Worm (Caenorhabditis elegans) whole organism, L2 larva: ENCODE data around the gene hira-1.
A peak's percentile ranks its signal among the peaks of the same experiment; 100 is the strongest.
"Not testable (repeated sequence)": the region's sequence is repeated elsewhere in the genome, so short reads cannot be mapped to it uniquely, and the experiment has no call there.

Experiments used
- C34F6.9 ChIP-seq: fragments of 150-350 bp; optimal IDR thresholded peaks from 2 replicates; lab custom pipeline; 2014; ENCODE audit warnings: missing biosample characterization, missing genetic modification characterization
- F13H6.1 ChIP-seq: sonication (generic microtip); optimal IDR thresholded peaks from 2 replicates; lab custom pipeline; 2016; ENCODE audit warnings: missing genetic modification characterization, missing compliant biosample characterization
- Y55F3AM.14 ChIP-seq: fragments of 200-800 bp; sonication (Bioruptor generic); optimal IDR thresholded peaks from 2 replicates; lab custom pipeline; 2018; ENCODE audit warnings: mild to moderate bottlenecking, missing genetic modification characterization, missing compliant biosample characterization
- alr-1 ChIP-seq: fragments of 150-350 bp; optimal IDR thresholded peaks from 2 replicates; lab custom pipeline; 2014; ENCODE audit warnings: missing biosample characterization, missing genetic modification characterization
- aly-2 ChIP-seq: fragments of 150-350 bp; optimal IDR thresholded peaks from 2 replicates; lab custom pipeline; 2014; ENCODE audit warnings: missing biosample characterization, missing genetic modification characterization
- ama-1 ChIP-seq: fragments of 150-350 bp; optimal IDR thresholded peaks from 2 replicates; lab custom pipeline; 2018; ENCODE audit warnings: inconsistent platforms
- blmp-1 ChIP-seq: sonication (generic microtip); optimal IDR thresholded peaks from 2 replicates; lab custom pipeline; 2017; ENCODE audit warnings: missing genetic modification characterization, mild to moderate bottlenecking, missing compliant biosample characterization, antibody characterized with exemption, moderate library complexity; ENCODE audit not compliant: insufficient read depth
- ceh-16 ChIP-seq: fragments of 150-350 bp; optimal IDR thresholded peaks from 2 replicates; lab custom pipeline; 2014; ENCODE audit warnings: missing biosample characterization, missing genetic modification characterization
- ceh-82 ChIP-seq: fragments of 150-350 bp; optimal IDR thresholded peaks from 2 replicates; lab custom pipeline; 2014; ENCODE audit warnings: missing biosample characterization, missing genetic modification characterization
- crh-2 ChIP-seq: sonication (generic microtip); optimal IDR thresholded peaks from 2 replicates; lab custom pipeline; 2017; ENCODE audit warnings: missing biosample characterization, missing genetic modification characterization
- dmd-4 ChIP-seq: sonication (generic microtip); optimal IDR thresholded peaks from 2 replicates; lab custom pipeline; 2017; ENCODE audit warnings: missing biosample characterization, missing genetic modification characterization
- egl-27 ChIP-seq: sonication (generic microtip); optimal IDR thresholded peaks from 3 replicates; lab custom pipeline; 2017; ENCODE audit warnings: missing biosample characterization, missing genetic modification reagents, missing genetic modification characterization
- elt-1 ChIP-seq: fragments of 150-350 bp; optimal IDR thresholded peaks from 2 replicates; lab custom pipeline; 2014; ENCODE audit warnings: missing biosample characterization, missing genetic modification characterization
- elt-3 ChIP-seq: sonication (generic microtip); optimal IDR thresholded peaks from 2 replicates; lab custom pipeline; 2017; ENCODE audit warnings: missing biosample characterization, missing genetic modification characterization
- fos-1 ChIP-seq: fragments of 150-350 bp; optimal IDR thresholded peaks from 2 replicates; lab custom pipeline; 2014; ENCODE audit warnings: missing biosample characterization, missing genetic modification characterization
- gmeb-1 ChIP-seq: fragments of 150-350 bp; optimal IDR thresholded peaks from 2 replicates; lab custom pipeline; 2014; ENCODE audit warnings: missing biosample characterization, missing genetic modification characterization
- lin-13 ChIP-seq: fragments of 150-350 bp; optimal IDR thresholded peaks from 2 replicates; lab custom pipeline; 2014; ENCODE audit warnings: missing biosample characterization, missing genetic modification reagents, missing genetic modification characterization
- lin-39 ChIP-seq: fragments of 150-350 bp; optimal IDR thresholded peaks from 2 replicates; lab custom pipeline; 2014; ENCODE audit warnings: missing biosample characterization, missing genetic modification reagents, missing genetic modification characterization
- lsy-2 ChIP-seq, 2 experiments: fragments of 150-350 bp in 1 of 2; sonication (generic microtip) in 1 of 2; optimal IDR thresholded peaks; 2 replicates each; lab custom pipeline; 2014 to 2017; ENCODE audit warnings: missing biosample characterization in 2 of 2, missing genetic modification characterization in 2 of 2
- nhr-129 ChIP-seq: fragments of 150-350 bp; optimal IDR thresholded peaks from 2 replicates; lab custom pipeline; 2014; ENCODE audit warnings: missing biosample characterization, missing genetic modification characterization
- nhr-21 ChIP-seq: fragments of 150-350 bp; optimal IDR thresholded peaks from 2 replicates; lab custom pipeline; 2014; ENCODE audit warnings: missing biosample characterization, missing genetic modification characterization
- nhr-23 ChIP-seq: fragments of 150-350 bp; optimal IDR thresholded peaks from 2 replicates; lab custom pipeline; 2014; ENCODE audit warnings: missing biosample characterization, missing genetic modification reagents, missing genetic modification characterization
- nhr-237 ChIP-seq: fragments of 150-350 bp; optimal IDR thresholded peaks from 2 replicates; lab custom pipeline; 2014; ENCODE audit warnings: missing biosample characterization, missing genetic modification characterization
- nhr-6 ChIP-seq: fragments of 150-350 bp; optimal IDR thresholded peaks from 2 replicates; lab custom pipeline; 2014; ENCODE audit warnings: missing biosample characterization, missing genetic modification characterization
- peb-1 ChIP-seq: fragments of 150-350 bp; optimal IDR thresholded peaks from 2 replicates; lab custom pipeline; 2014; ENCODE audit warnings: missing biosample characterization, missing genetic modification characterization
- sma-9 ChIP-seq, 2 experiments: fragments of 150-350 bp in 1 of 2; sonication (generic microtip) in 1 of 2; optimal IDR thresholded peaks; 2 replicates each; lab custom pipeline; 2014 to 2016; ENCODE audit warnings: missing genetic modification characterization in 2 of 2, mild to moderate bottlenecking in 1 of 2, missing biosample characterization in 1 of 2, missing compliant biosample characterization in 1 of 2, missing genetic modification reagents in 1 of 2, moderate library complexity in 1 of 2
- unc-39 ChIP-seq: fragments of 150-350 bp; optimal IDR thresholded peaks from 2 replicates; lab custom pipeline; 2014; ENCODE audit warnings: missing biosample characterization, missing genetic modification characterization
- unc-55 ChIP-seq: fragments of 150-350 bp; sonication (generic microtip); optimal IDR thresholded peaks from 3 replicates; lab custom pipeline; 2014; ENCODE audit warnings: missing biosample characterization, missing genetic modification reagents, missing genetic modification characterization
- unc-62 ChIP-seq: fragments of 150-350 bp; optimal IDR thresholded peaks from 2 replicates; lab custom pipeline; 2014; ENCODE audit warnings: missing biosample characterization, missing genetic modification reagents, missing genetic modification characterization
- ztf-11 ChIP-seq: sonication (generic microtip); optimal IDR thresholded peaks from 2 replicates; lab custom pipeline; 2017; ENCODE audit warnings: missing biosample characterization, missing genetic modification characterization
- ztf-4 ChIP-seq: fragments of 150-350 bp; optimal IDR thresholded peaks from 2 replicates; lab custom pipeline; 2014; ENCODE audit warnings: missing biosample characterization, missing genetic modification characterization

Gene hira-1

ce11 chrIII:5203310-5203709, 12.4 kb downstream of the hira-1 start:
- TF ChIP-seq aly-2 (no peak), unc-39 (tag; lab: Kevin White, UChicago) (no peak)

- TF ChIP-seq dmd-4 (tag; lab: Kevin White, UChicago) (no peak), F13H6.1 (tag; lab: Kevin White, UChicago) (no peak), unc-62 (GFP tag; lab: Kevin White, UChicago) (no peak), alr-1 (tag; lab: Kevin White, UChicago) (no peak)
Measured at ce11 chrIII:5206861-5207414, 16.0 kb downstream of the hira-1 start, which contains the start of gene morc-1. Gene morc-1 (minus strand): TSS chrIII:5206911.

- TF ChIP-seq elt-1 (tag; lab: Kevin White, UChicago) (no peak), ztf-11 (no peak), ztf-4 (tag; lab: Kevin White, UChicago) (no peak), lsy-2 (tag; optimal IDR thresholded peaks at IDR 0.05; lab: Kevin White, UChicago) (peak in 1 of 2 experiments; percentile 8), ama-1 (no peak), peb-1 (tag; lab: Kevin White, UChicago) (no peak), lin-13 (no peak), Y55F3AM.14 (GFP tag; lab: Kevin White, UChicago) (no peak)
Measured at ce11 chrIII:5208992-5209391, 18.1 kb downstream of the hira-1 start, which contains the start of gene syx-16. Gene syx-16 (minus strand): TSS chrIII:5209109.

ce11 chrIII:5210269-5210668, 19.3 kb downstream of the hira-1 start:
- TF ChIP-seq lin-39 (tag; lab: Kevin White, UChicago) (no peak), nhr-129 (tag; lab: Kevin White, UChicago) (no peak), ceh-82 (no peak), nhr-23 (tag; lab: Kevin White, UChicago) (no peak), egl-27 (tag; lab: Kevin White, UChicago) (no peak), aly-2 (no peak), elt-3 (no peak), elt-1 (tag; lab: Kevin White, UChicago) (no peak)

ce11 chrIII:5211137-5211648, 20.3 kb downstream of the hira-1 start:
- TF ChIP-seq F13H6.1 (tag; lab: Kevin White, UChicago): peak; percentile 58
- TF ChIP-seq nhr-21: peak; percentile 65
- TF ChIP-seq lin-13: peak; percentile 25
- TF ChIP-seq fos-1 (tag; lab: Kevin White, UChicago): peak; percentile 63
- peak; percentile 10 for TF ChIP-seq unc-55
- TF ChIP-seq nhr-129 (tag; lab: Kevin White, UChicago): peak; percentile 37
- peak; percentile 18 for TF ChIP-seq crh-2
- TF ChIP-seq lsy-2 (tag; optimal IDR thresholded peaks at IDR 0.05; lab: Kevin White, UChicago): peak in 1 of 2 experiments; percentile 58
- TF ChIP-seq sma-9 (GFP tag; optimal IDR thresholded peaks at IDR 0.05; lab: Kevin White, UChicago): peak; percentile 52
- not testable (repeated sequence) for TF ChIP-seq sma-9 (tag; optimal IDR thresholded peaks at IDR 0.05; lab: Kevin White, UChicago)
- peak; percentile 21 for TF ChIP-seq gmeb-1 (tag; lab: Kevin White, UChicago)
- peak; percentile 7 for TF ChIP-seq egl-27 (tag; lab: Kevin White, UChicago)

ce11 chrIII:5214162-5214561, 23.2 kb downstream of the hira-1 start:
- no peak for TF ChIP-seq ama-1
- no peak for TF ChIP-seq nhr-237 (tag; lab: Kevin White, UChicago)
- no peak for TF ChIP-seq ceh-16 (tag; lab: Kevin White, UChicago)
- TF ChIP-seq unc-62 (GFP tag; lab: Kevin White, UChicago): no peak
- TF ChIP-seq gmeb-1 (tag; lab: Kevin White, UChicago): no peak
- TF ChIP-seq ceh-82: no peak
- no peak for TF ChIP-seq peb-1 (tag; lab: Kevin White, UChicago)
- TF ChIP-seq nhr-6 (tag; lab: Kevin White, UChicago): no peak
- TF ChIP-seq C34F6.9 (tag; lab: Kevin White, UChicago): no peak
- no peak for TF ChIP-seq blmp-1
- no peak for TF ChIP-seq unc-39 (tag; lab: Kevin White, UChicago)
- TF ChIP-seq, all 48 proteins: peak for 0
